Worm (Caenorhabditis elegans) whole organism, L4 larva: ENCODE data around the gene K08E7.4.
A peak's percentile ranks its signal among the peaks of the same experiment; 100 is the strongest.

Source experiments
- F10B5.3 ChIP-seq: sonication (generic microtip); optimal IDR thresholded peaks from 2 replicates; lab custom pipeline; 2016; ENCODE audit warnings: mild to moderate bottlenecking, missing genetic modification characterization, missing compliant biosample characterization
- F26F4.8 ChIP-seq: fragments of 200-800 bp; sonication (Bioruptor generic); conservative IDR thresholded peaks from 2 replicates; pipeline ENCODE4 v1.3.6; 2022; ENCODE audit warnings: missing genetic modification characterization, missing compliant biosample characterization
- F49E8.2 ChIP-seq: sonication (generic microtip); optimal IDR thresholded peaks from 2 replicates; lab custom pipeline; 2016; ENCODE audit warnings: missing compliant biosample characterization, mild to moderate bottlenecking, missing genetic modification characterization, borderline replicate concordance
- R02D3.7 ChIP-seq: fragments of 150-350 bp; sonication (generic microtip); optimal IDR thresholded peaks from 3 replicates; lab custom pipeline; 2014; ENCODE audit warnings: missing biosample characterization, missing genetic modification characterization
- Y48G9A.11 ChIP-seq: fragments of 200-800 bp; sonication (Bioruptor generic); IDR thresholded peaks from 2 replicates; pipeline ENCODE4 v1.3.6; 2022; ENCODE audit warnings: missing genetic modification reagents, missing genetic modification characterization, missing compliant biosample characterization
- Y75B8A.6 ChIP-seq: fragments of 200-800 bp; sonication (Bioruptor generic); IDR thresholded peaks from 2 replicates; pipeline ENCODE4 v1.3.6; 2022; ENCODE audit warnings: missing genetic modification reagents, missing genetic modification characterization, missing compliant biosample characterization
- ceh-44 ChIP-seq: fragments of 200-800 bp; sonication (Bioruptor generic); IDR thresholded peaks from 2 replicates; pipeline ENCODE4 v1.3.6; 2022; ENCODE audit warnings: missing genetic modification reagents, missing genetic modification characterization, missing compliant biosample characterization
- ceh-62 ChIP-seq: sonication (generic microtip); optimal IDR thresholded peaks from 2 replicates; lab custom pipeline; 2017; ENCODE audit warnings: missing biosample characterization, missing genetic modification characterization
- dmd-6 ChIP-seq: fragments of 200-800 bp; sonication (Bioruptor generic); IDR thresholded peaks from 2 replicates; pipeline ENCODE4 v1.3.6; 2022; ENCODE audit warnings: missing genetic modification reagents, missing genetic modification characterization, missing compliant biosample characterization
- dmd-8 ChIP-seq: fragments of 200-800 bp; sonication (Bioruptor generic); IDR thresholded peaks from 2 replicates; pipeline ENCODE4 v1.3.6; 2022; ENCODE audit warnings: missing genetic modification characterization, missing compliant biosample characterization
- dpl-1 ChIP-seq: fragments of 150-350 bp; optimal IDR thresholded peaks from 2 replicates; lab custom pipeline; 2014; ENCODE audit warnings: missing biosample characterization, missing genetic modification reagents, missing genetic modification characterization
- dve-1 ChIP-seq: sonication (generic microtip); optimal IDR thresholded peaks from 2 replicates; lab custom pipeline; 2017; ENCODE audit warnings: antibody characterized with exemption, mild to moderate bottlenecking, missing genetic modification characterization, missing compliant biosample characterization; ENCODE audit not compliant: insufficient read depth
- fkh-10 ChIP-seq: fragments of 150-350 bp; optimal IDR thresholded peaks from 2 replicates; lab custom pipeline; 2014; ENCODE audit warnings: missing biosample characterization, missing genetic modification reagents, missing genetic modification characterization
- hlh-30 ChIP-seq: sonication (generic microtip); optimal IDR thresholded peaks from 2 replicates; lab custom pipeline; 2017; ENCODE audit warnings: antibody characterized with exemption, mild to moderate bottlenecking, missing genetic modification characterization, missing compliant biosample characterization; ENCODE audit not compliant: insufficient read depth
- hmg-1.1 ChIP-seq: fragments of 200-800 bp; sonication (Bioruptor generic); IDR thresholded peaks from 2 replicates; pipeline ENCODE4 v1.3.6; 2022; ENCODE audit warnings: missing genetic modification reagents, missing genetic modification characterization, missing compliant biosample characterization
- jun-1 ChIP-seq: fragments of 150-350 bp; optimal IDR thresholded peaks from 2 replicates; lab custom pipeline; 2014; ENCODE audit warnings: missing biosample characterization, missing genetic modification reagents, missing genetic modification characterization
- lim-7 ChIP-seq: fragments of 200-800 bp; sonication (Bioruptor generic); IDR thresholded peaks from 2 replicates; pipeline ENCODE4 v1.3.6; 2022; ENCODE audit warnings: missing genetic modification characterization, missing compliant biosample characterization
- lin-13 ChIP-seq: fragments of 150-350 bp; optimal IDR thresholded peaks from 2 replicates; lab custom pipeline; 2014; ENCODE audit warnings: missing biosample characterization, missing genetic modification reagents, missing genetic modification characterization
- lin-29 ChIP-seq: fragments of 200-800 bp; sonication (Bioruptor generic); IDR thresholded peaks from 2 replicates; pipeline ENCODE4 v1.3.6; 2022; ENCODE audit warnings: missing genetic modification reagents, missing genetic modification characterization, missing compliant biosample characterization
- lin-38 ChIP-seq: fragments of 200-800 bp; sonication (Bioruptor generic); IDR thresholded peaks from 2 replicates; pipeline ENCODE4 v1.3.6; 2022; ENCODE audit warnings: missing genetic modification reagents, missing genetic modification characterization, missing compliant biosample characterization
- mdl-1 ChIP-seq, 2 experiments: fragments of 150-350 bp in 1 of 2; sonication (generic microtip) in 1 of 2; optimal IDR thresholded peaks; 2 replicates each; lab custom pipeline; 2014 to 2017; ENCODE audit warnings: missing biosample characterization in 2 of 2, missing genetic modification characterization in 2 of 2
- mep-1 ChIP-seq: fragments of 150-350 bp; sonication (generic microtip); optimal IDR thresholded peaks from 3 replicates; lab custom pipeline; 2014; ENCODE audit warnings: missing biosample characterization, missing genetic modification characterization
- mxl-2 ChIP-seq: fragments of 200-800 bp; sonication (Bioruptor generic); conservative IDR thresholded peaks from 2 replicates; pipeline ENCODE4 v1.3.6; 2022; ENCODE audit warnings: missing genetic modification reagents, missing genetic modification characterization, missing compliant biosample characterization
- nhr-102 ChIP-seq: sonication (generic microtip); optimal IDR thresholded peaks from 2 replicates; lab custom pipeline; 2016; ENCODE audit warnings: mild to moderate bottlenecking, missing genetic modification characterization, moderate library complexity, missing compliant biosample characterization
- nhr-11 ChIP-seq: fragments of 150-350 bp; optimal IDR thresholded peaks from 2 replicates; lab custom pipeline; 2014; ENCODE audit warnings: missing biosample characterization, missing genetic modification characterization
- nhr-237 ChIP-seq: sonication (generic microtip); optimal IDR thresholded peaks from 2 replicates; lab custom pipeline; 2017; ENCODE audit warnings: missing biosample characterization, missing genetic modification characterization
- nhr-28 ChIP-seq: fragments of 150-350 bp; optimal IDR thresholded peaks from 2 replicates; lab custom pipeline; 2014; ENCODE audit warnings: missing biosample characterization, missing genetic modification characterization
- nhr-41 ChIP-seq: fragments of 200-800 bp; sonication (Bioruptor generic); IDR thresholded peaks from 2 replicates; pipeline ENCODE4 v1.3.6; 2022; ENCODE audit warnings: missing genetic modification reagents, missing genetic modification characterization, missing compliant biosample characterization
- nhr-48 ChIP-seq: sonication (generic microtip); optimal IDR thresholded peaks from 2 replicates; lab custom pipeline; 2016; ENCODE audit warnings: mild to moderate bottlenecking, missing genetic modification characterization, missing compliant biosample characterization
- nhr-6 ChIP-seq: fragments of 150-350 bp; optimal IDR thresholded peaks from 2 replicates; lab custom pipeline; 2014; ENCODE audit warnings: missing biosample characterization, missing genetic modification characterization
- nhr-77 ChIP-seq: fragments of 150-350 bp; optimal IDR thresholded peaks from 2 replicates; lab custom pipeline; 2014; ENCODE audit warnings: missing biosample characterization, missing genetic modification characterization
- pha-4 ChIP-seq, 2 experiments: fragments of 150-350 bp in 1 of 2; fragments of 200-800 bp in 1 of 2; sonication (Bioruptor generic) in 1 of 2; IDR thresholded peaks in 1 of 2; optimal IDR thresholded peaks in 1 of 2; 2 replicates each; pipeline versions ENCODE4 v1.3.6 to Lab custom; 2014 to 2022; ENCODE audit warnings: missing genetic modification characterization in 2 of 2, missing genetic modification reagents in 2 of 2, missing biosample characterization in 1 of 2, missing compliant biosample characterization in 1 of 2
- pqm-1 ChIP-seq: sonication (generic microtip); optimal IDR thresholded peaks from 2 replicates; lab custom pipeline; 2017; ENCODE audit warnings: missing biosample characterization, missing genetic modification characterization
- saeg-2 ChIP-seq: fragments of 200-800 bp; sonication (Bioruptor generic); IDR thresholded peaks from 2 replicates; pipeline ENCODE4 v1.3.6; 2022; ENCODE audit warnings: missing genetic modification reagents, missing genetic modification characterization, missing compliant biosample characterization
- snpc-4 ChIP-seq: fragments of 150-350 bp; optimal IDR thresholded peaks from 2 replicates; lab custom pipeline; 2014; ENCODE audit warnings: missing biosample characterization, missing genetic modification characterization
- unc-62 ChIP-seq, 3 experiments: fragments of 150-350 bp in 1 of 3; sonication (generic microtip); optimal IDR thresholded peaks in 2 of 3; peaks in 1 of 3; 1 replicate in 1 of 3; 2 replicates in 2 of 3; lab custom pipeline; 2014 to 2017; ENCODE audit warnings: missing biosample characterization in 3 of 3, missing genetic modification characterization in 3 of 3, missing genetic modification reagents in 3 of 3, missing genotype in 1 of 3
- vab-7 ChIP-seq: fragments of 200-800 bp; sonication (Bioruptor generic); IDR thresholded peaks from 2 replicates; pipeline ENCODE4 v1.3.6; 2022; ENCODE audit warnings: missing genetic modification reagents, missing genetic modification characterization, missing compliant biosample characterization
- zip-11 ChIP-seq: fragments of 200-800 bp; sonication (Bioruptor generic); IDR thresholded peaks from 2 replicates; pipeline ENCODE4 v1.3.6; 2022; ENCODE audit warnings: missing genetic modification characterization, missing compliant biosample characterization
- ztf-7 ChIP-seq: fragments of 150-350 bp; optimal IDR thresholded peaks from 2 replicates; lab custom pipeline; 2014; ENCODE audit warnings: missing biosample characterization, missing genetic modification characterization

Gene K08E7.4

DNA sequence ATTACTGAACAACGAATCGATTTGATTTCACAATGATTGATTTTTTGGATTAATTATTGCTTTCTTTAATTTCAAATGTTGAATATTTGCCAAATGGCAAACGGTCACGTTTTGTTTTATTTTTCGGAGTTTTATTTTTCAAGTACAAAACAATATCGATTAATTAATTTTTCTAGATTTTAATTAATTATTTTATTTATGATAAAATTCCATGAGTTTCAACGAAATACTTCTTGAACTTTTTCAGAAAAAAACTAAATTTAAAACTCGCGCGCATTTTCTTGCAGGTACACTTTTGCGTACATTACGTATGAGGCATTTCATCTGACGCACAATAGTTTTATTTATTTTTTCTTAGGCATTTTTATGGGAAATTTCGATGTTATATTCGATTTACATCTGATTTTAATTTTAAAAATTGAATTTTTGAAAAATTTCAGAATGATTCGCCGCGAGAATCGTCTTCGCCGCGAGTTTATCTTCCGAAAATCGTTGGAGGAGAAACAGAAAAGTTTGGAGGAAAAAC lies 12.0 kb downstream of the K08E7.4 start, which contains the start of the genes ZK795.2 and ZK795.3 (continued):
- no peak for TF ChIP-seq ceh-44 (GFP tag; lab: Robert Waterston, UW)
- TF ChIP-seq nhr-6: peak; percentile 71
- no peak for TF ChIP-seq nhr-11 (tag; lab: Kevin White, UChicago)
- TF ChIP-seq fkh-10 (GFP tag; lab: Kevin White, UChicago): peak; percentile 47
- no peak for TF ChIP-seq saeg-2 (GFP tag; lab: Robert Waterston, UW)
- TF ChIP-seq nhr-48 (tag; lab: Kevin White, UChicago): no peak
- no peak; the same call in 1 of the 2 replicates for TF ChIP-seq pha-4 (GFP tag; IDR thresholded peaks at IDR 0.05; lab: Robert Waterston, UW)
- TF ChIP-seq pha-4 (tag; optimal IDR thresholded peaks at IDR 0.05; lab: Kevin White, UChicago): peak; percentile 11
- TF ChIP-seq nhr-102 (tag; lab: Kevin White, UChicago): peak; percentile 19
- TF ChIP-seq dmd-8: no peak
- TF ChIP-seq nhr-237 (tag; lab: Kevin White, UChicago): no peak
- no peak for TF ChIP-seq lin-29
- TF ChIP-seq jun-1 (tag; lab: Kevin White, UChicago): no peak
- no peak for TF ChIP-seq nhr-77 (tag; lab: Kevin White, UChicago)
- peak; percentile 0 for TF ChIP-seq nhr-28 (tag; lab: Kevin White, UChicago)
- no peak for TF ChIP-seq lim-7 (GFP tag; lab: Robert Waterston, UW)
- no peak for TF ChIP-seq vab-7
- peak; percentile 29 for TF ChIP-seq ztf-7
- peak; percentile 49 for TF ChIP-seq hlh-30 (tag; lab: Kevin White, UChicago)
- no peak for TF ChIP-seq zip-11
- TF ChIP-seq Y75B8A.6 (GFP tag; lab: Robert Waterston, UW): no peak
- TF ChIP-seq hmg-1.1 (GFP tag; lab: Robert Waterston, UW): 0 out of 2 replicates have a peak, but pooled peaks have one; percentile 17
- TF ChIP-seq, all 104 proteins: peak for 15

ce11 chrIV:12551944-12552343 lies 19.0 kb downstream of the K08E7.4 start:
- no peak for TF ChIP-seq hmg-1.1 (GFP tag; lab: Robert Waterston, UW)
- no peak for TF ChIP-seq lin-13 (GFP tag; lab: Kevin White, UChicago)
- no peak for TF ChIP-seq Y75B8A.6 (GFP tag; lab: Robert Waterston, UW)
- no peak for TF ChIP-seq pha-4 (GFP tag; IDR thresholded peaks at IDR 0.05; lab: Robert Waterston, UW)
- TF ChIP-seq pha-4 (tag; optimal IDR thresholded peaks at IDR 0.05; lab: Kevin White, UChicago): no peak

ce11 chrIV:12549014-12549413 lies 21.9 kb downstream of the K08E7.4 start:
- TF ChIP-seq nhr-237 (tag; lab: Kevin White, UChicago) (no peak), Y48G9A.11 (no peak), fkh-10 (GFP tag; lab: Kevin White, UChicago) (no peak), F49E8.2 (tag; lab: Kevin White, UChicago) (no peak), nhr-77 (tag; lab: Kevin White, UChicago) (no peak), nhr-48 (tag; lab: Kevin White, UChicago) (no peak), dpl-1 (GFP tag; lab: Kevin White, UChicago) (no peak), dmd-8 (no peak), mep-1 (tag; lab: Kevin White, UChicago) (no peak), mxl-2 (no peak), dve-1 (tag; lab: Kevin White, UChicago) (no peak), zip-11 (no peak), F26F4.8 (no peak), F10B5.3 (no peak), mdl-1 (tag; optimal IDR thresholded peaks at IDR 0.05; lab: Kevin White, UChicago) (no peak), unc-62 (GFP tag; optimal IDR thresholded peaks at IDR 0.05 in 1 of 2; lab: Kevin White, UChicago) (no peak), unc-62 (tag; optimal IDR thresholded peaks at IDR 0.05; lab: Kevin White, UChicago) (no peak), nhr-41 (GFP tag; lab: Robert Waterston, UW) (no peak), nhr-28 (tag; lab: Kevin White, UChicago) (no peak), jun-1 (tag; lab: Kevin White, UChicago) (no peak)

DNA sequence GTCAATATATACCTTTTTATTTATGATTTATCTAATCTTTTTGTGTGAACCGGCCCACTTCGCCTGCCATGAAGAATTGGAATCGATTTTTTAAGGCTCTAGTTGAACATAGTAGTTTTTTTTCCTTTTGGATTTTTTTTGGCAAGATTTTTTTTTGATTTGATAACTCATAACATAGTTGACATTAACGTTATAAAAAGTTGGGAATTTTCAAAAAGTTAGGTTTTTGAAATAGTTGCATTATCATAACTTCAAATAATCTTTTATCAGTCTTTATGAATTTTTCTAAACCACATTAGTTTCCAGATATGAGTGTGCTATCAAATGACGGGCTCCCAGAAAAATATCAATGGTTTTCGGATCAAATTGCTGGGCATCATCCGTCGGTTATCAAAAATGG lies 23.1 kb downstream of the K08E7.4 start, which contains the start of gene ipmk-1:
Gene ipmk-1, plus strand, starts transcription at position 301 of the 400 bp plus-strand sequence.
- TF ChIP-seq dmd-6 (no peak), ceh-62 (no peak), snpc-4 (tag; lab: Kevin White, UChicago) (no peak), pqm-1 (tag; lab: Kevin White, UChicago) (no peak), lim-7 (GFP tag; lab: Robert Waterston, UW) (no peak), lin-38 (GFP tag; lab: Robert Waterston, UW) (no peak), R02D3.7 (tag; lab: Kevin White, UChicago) (no peak)
